Worm (Caenorhabditis elegans): Measurements from ENCODE around the gene gst-27.

- TF ChIP-seq blmp-1 (tag; optimal IDR thresholded peaks at IDR 0.05) = no peak
- no peak for TF ChIP-seq dpl-1 (GFP tag; optimal IDR thresholded peaks at IDR 0.05)
- TF ChIP-seq mab-9 (GFP tag; IDR thresholded peaks at IDR 0.05) = no peak
- TF ChIP-seq lir-3 (tag; optimal IDR thresholded peaks at IDR 0.05; ENCODE audit: poor library complexity) = no peak
- no peak for TF ChIP-seq nhr-237 (tag; optimal IDR thresholded peaks at IDR 0.05)
- no peak for TF ChIP-seq zip-4 (GFP tag; optimal IDR thresholded peaks at IDR 0.05)
- TF ChIP-seq hlh-4 (tag; optimal IDR thresholded peaks at IDR 0.05) = no peak
- no peak for TF ChIP-seq ama-1 (optimal IDR thresholded peaks at IDR 0.05)
- no peak for TF ChIP-seq lin-39 (tag; optimal IDR thresholded peaks at IDR 0.05)
These were observed 7.2 kb downstream of the gst-27 start for ce11 chrII:15158364-15158763.
